Worm (Caenorhabditis elegans) whole organism, late embryonic: ENCODE measurements around the gene adh-1.

Experiments used
- C38D4.7 ChIP-seq: fragments of 200-800 bp; sonication (Bioruptor generic); optimal IDR thresholded peaks from 2 replicates; lab custom pipeline; 2018; ENCODE audit warnings: mild to moderate bottlenecking, missing genetic modification characterization, moderate library complexity, missing compliant biosample characterization
- ama-1 ChIP-seq: fragments of 150-350 bp; optimal IDR thresholded peaks from 2 replicates; lab custom pipeline; 2014
- ceh-6 ChIP-seq: fragments of 200-800 bp; sonication (Bioruptor generic); optimal IDR thresholded peaks from 2 replicates; lab custom pipeline; 2018; ENCODE audit warnings: mild to moderate bottlenecking, missing genetic modification characterization, missing compliant biosample characterization
- ceh-9 ChIP-seq: sonication (generic microtip); optimal IDR thresholded peaks from 2 replicates; lab custom pipeline; 2016; ENCODE audit warnings: mild to moderate bottlenecking, missing genetic modification characterization, inconsistent platforms, missing compliant biosample characterization
- eyg-1 ChIP-seq: sonication (generic microtip); optimal IDR thresholded peaks from 2 replicates; lab custom pipeline; 2016; ENCODE audit warnings: missing genotype, missing genetic modification characterization, missing compliant biosample characterization
- hlh-30 ChIP-seq: sonication (generic microtip); optimal IDR thresholded peaks from 2 replicates; lab custom pipeline; 2017; ENCODE audit warnings: antibody characterized with exemption, missing genetic modification characterization, missing compliant biosample characterization; ENCODE audit not compliant: insufficient read depth
- nfya-1 ChIP-seq: sonication (generic microtip); optimal IDR thresholded peaks from 2 replicates; lab custom pipeline; 2017; ENCODE audit warnings: missing genetic modification characterization, mild to moderate bottlenecking, missing compliant biosample characterization, antibody characterized with exemption, moderate library complexity
- npax-4 ChIP-seq: sonication (generic microtip); optimal IDR thresholded peaks from 2 replicates; lab custom pipeline; 2016; ENCODE audit warnings: missing genetic modification characterization, missing compliant biosample characterization
- sox-2 ChIP-seq: fragments of 200-800 bp; sonication (Bioruptor generic); IDR thresholded peaks from 2 replicates; pipeline ENCODE4 v1.3.6; 2022; ENCODE audit warnings: missing genetic modification reagents, missing genetic modification characterization, missing compliant biosample characterization
- zip-5 ChIP-seq: sonication (generic microtip); optimal IDR thresholded peaks from 2 replicates; lab custom pipeline; 2016; ENCODE audit warnings: missing genetic modification characterization, missing compliant biosample characterization

DNA sequence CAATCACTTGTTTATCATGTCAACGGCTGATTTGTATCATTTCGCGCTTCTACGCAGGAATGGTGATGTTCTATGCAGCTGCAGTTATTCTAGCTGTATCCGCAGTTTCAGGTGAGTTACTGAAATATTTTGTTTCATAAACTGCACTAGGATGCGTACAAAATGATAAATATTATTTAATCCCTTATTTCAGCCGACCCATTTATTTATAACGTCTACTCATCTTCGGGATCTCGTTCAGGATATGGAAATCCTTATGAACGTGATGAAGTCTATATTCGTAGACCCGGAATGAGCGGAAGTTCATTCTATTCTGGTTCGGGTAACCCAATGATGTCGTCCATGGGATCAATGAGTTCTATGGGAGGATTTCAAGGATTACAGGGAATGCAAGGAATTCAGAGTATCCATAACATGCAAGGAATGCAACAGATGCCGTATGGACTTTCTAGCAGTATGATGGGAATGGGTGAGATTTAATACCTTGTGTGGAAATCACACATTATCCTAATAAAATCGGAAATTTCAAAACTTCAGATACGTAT lies 41.1 kb downstream of the adh-1 start, which contains the start of gene F58H1.2:
- TF ChIP-seq eyg-1 (tag; lab: Kevin White, UChicago) = no peak
- TF ChIP-seq nfya-1 = no peak
- TF ChIP-seq ceh-6 (GFP tag; lab: Kevin White, UChicago) = no peak
- no peak for TF ChIP-seq zip-5 (tag; lab: Kevin White, UChicago)
- TF ChIP-seq sox-2 (GFP tag; lab: Robert Waterston, UW) = no peak
- no peak for TF ChIP-seq npax-4 (tag; lab: Kevin White, UChicago)
- TF ChIP-seq ceh-9 = no peak
- no peak for TF ChIP-seq ama-1 (lab: Kevin White, UChicago)
- no peak for TF ChIP-seq C38D4.7 (GFP tag; lab: Kevin White, UChicago)
- TF ChIP-seq hlh-30 = no peak
